Worm (Caenorhabditis elegans) whole organism, L4 larva: Measurements from ENCODE around the gene aman-1.

Source experiments
- F37D6.2 ChIP-seq: sonication (generic microtip); optimal IDR thresholded peaks from 2 replicates; lab custom pipeline; 2016; ENCODE audit warnings: mild to moderate bottlenecking, missing genetic modification characterization, missing compliant biosample characterization
- Y48G9A.11 ChIP-seq: fragments of 200-800 bp; sonication (Bioruptor generic); IDR thresholded peaks from 2 replicates; pipeline ENCODE4 v1.3.6; 2022; ENCODE audit warnings: missing genetic modification reagents, missing genetic modification characterization, missing compliant biosample characterization
- aha-1 ChIP-seq: fragments of 150-350 bp; peaks from one replicate; lab custom pipeline; 2014; ENCODE audit warnings: missing biosample characterization, missing genetic modification characterization
- aly-2 ChIP-seq: sonication (generic microtip); optimal IDR thresholded peaks from 2 replicates; lab custom pipeline; 2018; ENCODE audit warnings: missing biosample characterization, missing genetic modification characterization
- ama-1 ChIP-seq: fragments of 150-350 bp; optimal IDR thresholded peaks from 2 replicates; lab custom pipeline; 2014; ENCODE audit warnings: inconsistent platforms, mixed read lengths
- ceh-20 ChIP-seq: fragments of 200-800 bp; sonication (Bioruptor generic); IDR thresholded peaks from 2 replicates; pipeline ENCODE4 v1.3.6; 2022; ENCODE audit warnings: missing genetic modification reagents, missing genetic modification characterization, missing compliant biosample characterization
- ceh-32 ChIP-seq: sonication (generic microtip); optimal IDR thresholded peaks from 2 replicates; lab custom pipeline; 2016; ENCODE audit warnings: mild to moderate bottlenecking, missing genetic modification characterization, missing compliant biosample characterization; ENCODE audit not compliant: poor library complexity
- ceh-82 ChIP-seq: sonication (generic microtip); optimal IDR thresholded peaks from 2 replicates; lab custom pipeline; 2017; ENCODE audit warnings: missing biosample characterization, missing genetic modification characterization
- ces-1 ChIP-seq: fragments of 150-350 bp; sonication (generic microtip); optimal IDR thresholded peaks from 4 replicates; lab custom pipeline; 2014; ENCODE audit warnings: missing biosample characterization, missing genetic modification reagents, missing genetic modification characterization
- cey-2 ChIP-seq: sonication (generic microtip); optimal IDR thresholded peaks from 3 replicates; lab custom pipeline; 2017; ENCODE audit warnings: missing genetic modification characterization, mild to moderate bottlenecking, missing compliant biosample characterization, antibody characterized with exemption, borderline replicate concordance; ENCODE audit not compliant: insufficient read depth
- ctbp-1 ChIP-seq: fragments of 200-800 bp; sonication (Bioruptor generic); IDR thresholded peaks from 2 replicates; pipeline ENCODE4 v1.3.6; 2022; ENCODE audit warnings: missing genetic modification reagents, missing genetic modification characterization, missing compliant biosample characterization
- dmd-9 ChIP-seq: fragments of 200-800 bp; sonication (Bioruptor generic); IDR thresholded peaks from 2 replicates; pipeline ENCODE4 v1.3.6; 2022; ENCODE audit warnings: missing genetic modification reagents, missing genetic modification characterization, missing compliant biosample characterization
- egl-43 ChIP-seq: fragments of 200-800 bp; sonication (Bioruptor generic); IDR thresholded peaks from 2 replicates; pipeline ENCODE4 v1.3.6; 2022; ENCODE audit warnings: missing genetic modification reagents, missing genetic modification characterization, missing compliant biosample characterization
- fkh-10 ChIP-seq: fragments of 150-350 bp; optimal IDR thresholded peaks from 2 replicates; lab custom pipeline; 2014; ENCODE audit warnings: missing biosample characterization, missing genetic modification reagents, missing genetic modification characterization
- gei-8 ChIP-seq: fragments of 200-800 bp; sonication (Bioruptor generic); optimal IDR thresholded peaks from 2 replicates; lab custom pipeline; 2018; ENCODE audit warnings: mild to moderate bottlenecking, missing genetic modification characterization, missing compliant biosample characterization
- hmg-1.1 ChIP-seq: fragments of 200-800 bp; sonication (Bioruptor generic); IDR thresholded peaks from 2 replicates; pipeline ENCODE4 v1.3.6; 2022; ENCODE audit warnings: missing genetic modification reagents, missing genetic modification characterization, missing compliant biosample characterization
- jun-1 ChIP-seq: fragments of 150-350 bp; optimal IDR thresholded peaks from 2 replicates; lab custom pipeline; 2014; ENCODE audit warnings: missing biosample characterization, missing genetic modification reagents, missing genetic modification characterization
- lin-39 ChIP-seq: fragments of 150-350 bp; optimal IDR thresholded peaks from 2 replicates; lab custom pipeline; 2014; ENCODE audit warnings: missing biosample characterization, missing genetic modification reagents, missing genetic modification characterization
- lsy-2 ChIP-seq, 2 experiments: fragments of 150-350 bp in 1 of 2; sonication (generic microtip) in 1 of 2; optimal IDR thresholded peaks; 2 replicates each; lab custom pipeline; 2014 to 2017; ENCODE audit warnings: missing biosample characterization in 2 of 2, missing genetic modification characterization in 2 of 2
- mdt-29 ChIP-seq: fragments of 200-800 bp; sonication (Bioruptor generic); IDR thresholded peaks from 2 replicates; pipeline ENCODE4 v1.3.6; 2022; ENCODE audit warnings: missing genetic modification reagents, missing genetic modification characterization, missing compliant biosample characterization
- mep-1 ChIP-seq: fragments of 150-350 bp; sonication (generic microtip); optimal IDR thresholded peaks from 3 replicates; lab custom pipeline; 2014; ENCODE audit warnings: missing biosample characterization, missing genetic modification characterization
- mxl-3 ChIP-seq: fragments of 200-800 bp; sonication (Bioruptor generic); optimal IDR thresholded peaks from 2 replicates; lab custom pipeline; 2018; ENCODE audit warnings: mild to moderate bottlenecking, missing genetic modification characterization, missing compliant biosample characterization
- nhr-11 ChIP-seq: fragments of 150-350 bp; optimal IDR thresholded peaks from 2 replicates; lab custom pipeline; 2014; ENCODE audit warnings: missing biosample characterization, missing genetic modification characterization
- nhr-111 ChIP-seq: fragments of 200-800 bp; sonication (Bioruptor generic); optimal IDR thresholded peaks from 2 replicates; lab custom pipeline; 2018; ENCODE audit warnings: mild to moderate bottlenecking, missing genetic modification characterization, missing compliant biosample characterization
- nhr-48 ChIP-seq: sonication (generic microtip); optimal IDR thresholded peaks from 2 replicates; lab custom pipeline; 2016; ENCODE audit warnings: mild to moderate bottlenecking, missing genetic modification characterization, missing compliant biosample characterization
- php-3 ChIP-seq: fragments of 200-800 bp; sonication (Bioruptor generic); IDR thresholded peaks from 2 replicates; pipeline ENCODE4 v1.3.6; 2022; ENCODE audit warnings: missing genetic modification reagents, missing genetic modification characterization, missing compliant biosample characterization
- rbr-2 ChIP-seq: sonication (generic microtip); optimal IDR thresholded peaks from 2 replicates; lab custom pipeline; 2016; ENCODE audit warnings: missing genotype, missing genetic modification characterization, missing compliant biosample characterization
- tag-97 ChIP-seq: fragments of 200-800 bp; sonication (Bioruptor generic); IDR thresholded peaks from 2 replicates; pipeline ENCODE4 v1.3.6; 2022; ENCODE audit warnings: missing genetic modification characterization, missing compliant biosample characterization
- unc-62 ChIP-seq, 3 experiments: fragments of 150-350 bp in 1 of 3; sonication (generic microtip); optimal IDR thresholded peaks in 2 of 3; peaks in 1 of 3; 1 replicate in 1 of 3; 2 replicates in 2 of 3; lab custom pipeline; 2014 to 2017; ENCODE audit warnings: missing biosample characterization in 3 of 3, missing genetic modification characterization in 3 of 3, missing genetic modification reagents in 3 of 3, missing genotype in 1 of 3
- vab-7 ChIP-seq: fragments of 200-800 bp; sonication (Bioruptor generic); IDR thresholded peaks from 2 replicates; pipeline ENCODE4 v1.3.6; 2022; ENCODE audit warnings: missing genetic modification reagents, missing genetic modification characterization, missing compliant biosample characterization
- zfp-3 ChIP-seq: fragments of 200-800 bp; sonication (Bioruptor generic); conservative IDR thresholded peaks from 2 replicates; pipeline ENCODE4 v1.3.6; 2022; ENCODE audit warnings: missing genetic modification reagents, missing genetic modification characterization, missing compliant biosample characterization
- zip-11 ChIP-seq: fragments of 200-800 bp; sonication (Bioruptor generic); IDR thresholded peaks from 2 replicates; pipeline ENCODE4 v1.3.6; 2022; ENCODE audit warnings: missing genetic modification characterization, missing compliant biosample characterization
- zip-2 ChIP-seq: fragments of 150-350 bp; optimal IDR thresholded peaks from 2 replicates; lab custom pipeline; 2014; ENCODE audit warnings: missing biosample characterization, missing genetic modification characterization

Gene aman-1

DNA sequence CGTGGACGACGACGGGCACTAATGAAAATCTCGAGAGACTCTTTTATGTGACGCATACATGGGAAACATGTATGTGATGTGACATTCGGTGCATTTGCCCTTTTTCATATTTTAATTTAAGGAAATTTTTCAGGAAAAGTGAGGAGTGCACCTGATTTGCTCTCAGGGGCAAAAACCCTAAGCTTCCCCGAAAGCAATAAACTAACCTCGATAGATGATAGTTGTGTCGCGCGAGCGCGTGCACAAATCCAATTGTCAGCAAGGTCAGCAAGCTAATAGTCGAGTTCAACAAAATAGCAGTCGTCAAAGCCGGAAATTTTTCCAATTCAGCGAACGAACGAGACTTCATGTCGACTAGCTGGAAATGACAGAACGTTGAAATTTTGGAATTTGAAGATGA lies 14.8 kb upstream of the aman-1 start:
- TF ChIP-seq aha-1 (tag; lab: Kevin White, UChicago), result peak; percentile 77
- TF ChIP-seq lin-39 (tag; lab: Kevin White, UChicago), result no peak
- peak; percentile 62 for TF ChIP-seq fkh-10 (GFP tag; lab: Kevin White, UChicago)
- TF ChIP-seq ctbp-1 (GFP tag; lab: Robert Waterston, UW), result 0 out of 2 replicates have a peak, but pooled peaks have one; percentile 34

DNA sequence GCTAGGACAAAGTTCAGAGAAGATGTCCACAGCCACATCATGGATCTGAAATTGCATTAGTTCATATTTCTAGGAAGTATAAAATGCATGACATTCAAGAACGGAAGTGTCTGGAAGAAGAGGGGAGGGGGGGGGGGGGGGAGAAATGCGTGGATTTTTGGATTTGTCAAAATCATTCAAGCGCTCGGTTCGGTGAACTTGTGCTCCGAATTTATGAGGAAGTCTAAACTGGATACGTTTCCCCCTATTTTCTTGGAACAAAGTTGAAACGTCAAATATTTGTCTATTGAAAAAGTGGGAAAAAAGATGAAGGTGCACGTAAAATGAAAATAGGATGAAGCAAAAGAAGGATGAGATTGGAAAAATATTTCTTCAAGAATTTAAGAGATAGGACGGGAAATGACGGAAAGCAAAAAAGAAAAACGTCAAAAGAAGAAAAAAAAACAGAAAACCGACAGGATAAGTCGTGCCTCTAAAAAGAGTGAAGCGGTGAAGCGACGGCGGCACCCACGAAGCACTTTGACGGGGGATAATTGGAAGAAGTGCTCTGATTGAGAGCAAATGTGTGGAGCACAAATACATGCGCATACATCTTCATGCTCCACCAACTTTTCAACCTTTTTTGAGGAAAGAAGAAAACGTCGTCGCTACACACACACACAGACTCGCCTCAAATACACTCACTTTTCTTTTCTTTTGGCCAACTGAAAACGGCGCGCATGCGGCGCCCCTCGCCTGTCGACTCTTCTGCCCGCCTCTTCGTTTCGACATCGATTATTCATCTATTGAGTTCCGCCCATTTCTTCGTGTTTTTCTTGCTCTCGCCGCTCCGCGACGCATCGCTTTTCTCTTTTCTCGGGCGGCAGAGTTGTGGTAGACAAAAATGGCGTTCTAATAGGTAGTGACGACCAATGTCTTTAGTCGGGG lies 12.0 kb upstream of the aman-1 start, which contains the start of gene F55D10.4:
TSS of gene F55D10.4 (minus strand) at position 51 of the 927 bp plus-strand sequence.
- TF ChIP-seq hmg-1.1 (GFP tag; lab: Robert Waterston, UW) (0 out of 2 replicates have a peak, but pooled peaks have one; percentile 35), ctbp-1 (GFP tag; lab: Robert Waterston, UW) (0 out of 2 replicates have a peak, but pooled peaks have one; percentile 40), cey-2 (tag; lab: Kevin White, UChicago) (no peak), F37D6.2 (tag; lab: Kevin White, UChicago) (peak; percentile 3), jun-1 (tag; lab: Kevin White, UChicago) (no peak), ama-1 (lab: Kevin White, UChicago) (no peak), aly-2 (no peak), mep-1 (tag; lab: Kevin White, UChicago) (no peak), dmd-9 (no peak), aha-1 (tag; lab: Kevin White, UChicago) (peak; percentile 75), unc-62 (GFP tag; optimal IDR thresholded peaks at IDR 0.05 in 1 of 2; lab: Kevin White, UChicago) (peak in 1 of 2 experiments; percentile 12), unc-62 (tag; optimal IDR thresholded peaks at IDR 0.05; lab: Kevin White, UChicago) (no peak), nhr-11 (tag; lab: Kevin White, UChicago) (no peak), vab-7 (GFP tag; lab: Robert Waterston, UW) (no peak), Y48G9A.11 (GFP tag; lab: Robert Waterston, UW) (no peak), ces-1 (GFP tag; lab: Kevin White, UChicago) (peak; percentile 58), rbr-2 (tag; lab: Kevin White, UChicago) (peak; percentile 28), lsy-2 (tag; optimal IDR thresholded peaks at IDR 0.05; lab: Kevin White, UChicago) (peak in 1 of 2 experiments; percentile 10), nhr-48 (no peak), ceh-20 (GFP tag; lab: Robert Waterston, UW) (no peak), zfp-3 (GFP tag; lab: Robert Waterston, UW) (no peak), php-3 (GFP tag; lab: Robert Waterston, UW) (no peak), egl-43 (GFP tag; lab: Robert Waterston, UW) (peak; percentile 70; the same call in 1 of the 2 replicates), mxl-3 (GFP tag; lab: Kevin White, UChicago) (no peak)

DNA sequence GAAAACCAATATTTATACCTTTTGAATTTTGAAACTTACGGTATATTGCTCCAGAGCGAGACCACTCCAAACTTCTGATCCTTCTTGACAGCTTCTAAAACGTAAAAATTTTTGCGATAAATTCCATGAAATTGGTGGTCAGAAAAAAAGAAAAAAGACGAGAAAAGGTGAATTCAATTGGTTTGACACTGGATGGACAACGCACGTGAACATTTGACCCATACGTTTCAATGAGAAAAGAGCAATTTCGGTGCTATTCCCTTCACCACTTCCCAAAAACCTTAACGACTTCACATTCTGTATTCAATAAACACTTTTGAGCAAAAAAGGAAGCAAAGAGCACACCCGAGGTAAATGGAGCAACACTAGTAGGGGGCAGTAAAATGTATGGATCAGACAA lies 5.5 kb upstream of the aman-1 start, which contains the start of gene acc-3:
TSS of gene acc-3 (minus strand) at position 101 of the 400 bp plus-strand sequence.
- no peak for TF ChIP-seq mdt-29
- TF ChIP-seq nhr-111 (GFP tag; lab: Kevin White, UChicago), result no peak
- no peak for TF ChIP-seq aha-1 (tag; lab: Kevin White, UChicago)
- no peak for TF ChIP-seq ceh-82
- no peak for TF ChIP-seq gei-8
- TF ChIP-seq tag-97 (GFP tag; lab: Robert Waterston, UW), result no peak
- TF ChIP-seq zip-11 (GFP tag; lab: Robert Waterston, UW), result no peak
- TF ChIP-seq ceh-20 (GFP tag; lab: Robert Waterston, UW), result no peak
- no peak for TF ChIP-seq zip-2 (tag; lab: Kevin White, UChicago)
- TF ChIP-seq ceh-32 (tag; lab: Kevin White, UChicago), result no peak
- TF ChIP-seq rbr-2 (tag; lab: Kevin White, UChicago), result no peak
